Worm (Caenorhabditis elegans) whole organism, mixed stage, embryonic: ENCODE results near the gene C03E10.3.

ENCODE experiments used
- ceh-83 ChIP-seq: fragments of 200-800 bp; sonication (Bioruptor generic); optimal IDR thresholded peaks from 2 replicates; lab custom pipeline; 2018; ENCODE audit warnings: mild to moderate bottlenecking, missing genetic modification characterization, missing compliant biosample characterization
- pha-4 ChIP-seq: fragments of 150-350 bp; optimal IDR thresholded peaks from 2 replicates; lab custom pipeline; 2018; ENCODE audit warnings: missing biosample characterization, missing genetic modification reagents, missing genetic modification characterization
- ztf-11 ChIP-seq: fragments of 150-350 bp; optimal IDR thresholded peaks from 2 replicates; lab custom pipeline; 2014; ENCODE audit warnings: missing biosample characterization, missing genetic modification characterization

DNA sequence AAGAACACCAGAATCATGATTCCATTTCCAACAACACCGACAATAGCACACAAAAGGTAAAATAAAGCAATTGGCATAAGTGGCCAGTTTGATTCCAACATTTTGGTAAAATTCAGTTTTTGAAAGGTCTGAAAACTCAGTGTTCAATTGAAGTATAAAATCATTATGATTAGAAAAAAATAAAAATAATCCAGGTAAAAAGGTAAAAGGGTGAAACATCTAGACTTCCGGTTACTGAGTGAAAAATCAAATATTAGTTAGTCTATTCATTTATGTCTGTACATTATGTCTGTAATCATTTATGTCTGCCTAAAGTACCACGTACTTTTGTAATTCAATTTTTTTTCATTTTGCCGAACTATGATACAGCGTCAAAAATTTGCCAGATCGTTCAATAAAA lies 31.2 kb upstream of the C03E10.3 start, which contains the start of gene srsx-31:
- TF ChIP-seq pha-4 (tag; lab: Kevin White, UChicago) (no peak), ztf-11 (tag; lab: Kevin White, UChicago) (no peak), ceh-83 (no peak)
